Worm (Caenorhabditis elegans): ENCODE measurements around the gene del-9.

ce11 chrX:3572490-3572889 is 44.6 kb downstream of the del-9 start, which contains the start of gene vit-3:
- TF ChIP-seq unc-62 (GFP tag; optimal IDR thresholded peaks at IDR 0.05) (no peak), F49E8.2 (tag; optimal IDR thresholded peaks at IDR 0.05; ENCODE audit: insufficient read depth) (no peak), Y95B8A.8 (GFP tag; IDR thresholded peaks at IDR 0.05) (no peak), nfya-2 (GFP tag; IDR thresholded peaks at IDR 0.05) (no peak)

Measured in whole organism, young adult.